Fruit fly (Drosophila melanogaster): Measurements from ENCODE around the gene SIDL.

dm6 chr3R:15177230-15177629 is 41.4 kb downstream of the SIDL start:
- TF ChIP-seq kay (GFP tag; ENCODE audit: borderline replicate concordance) (peak; percentile 81), pad (GFP tag; optimal IDR thresholded peaks at IDR 0.05) (no peak), bab1 (GFP tag; optimal IDR thresholded peaks at IDR 0.05) (no peak)

All from whole organism, adult.